Fruit fly (Drosophila melanogaster) whole organism, embryonic: ENCODE results near the gene CG9270.

ENCODE experiments used
- Ada2b ChIP-seq: fragments of 200-800 bp; sonication (Bioruptor generic); IDR thresholded peaks from 2 replicates; pipeline ENCODE4 v1.3.6; 2022; ENCODE audit warnings: missing biosample characterization, missing genetic modification characterization
- BEAF-32 ChIP-seq: fragments of 200-800 bp; sonication (Bioruptor generic); optimal IDR thresholded peaks from 3 replicates; lab custom pipeline; 2017; ENCODE audit warnings: missing biosample characterization, missing genetic modification characterization, mild to moderate bottlenecking, moderate library complexity, missing genetic modification reagents
- C15 ChIP-seq: fragments of 200-800 bp; sonication (Bioruptor generic); IDR thresholded peaks from 3 replicates; pipeline ENCODE4 v1.3.6; 2022; ENCODE audit warnings: missing biosample characterization, missing genetic modification characterization
- CG10267 ChIP-seq: fragments of 200-800 bp; sonication (Bioruptor generic); optimal IDR thresholded peaks from 2 replicates; lab custom pipeline; 2018; ENCODE audit warnings: missing biosample characterization, mild to moderate bottlenecking, missing genetic modification characterization, moderate library complexity
- CG11247 ChIP-seq: fragments of 200-800 bp; sonication (Bioruptor generic); IDR thresholded peaks from 2 replicates; pipeline ENCODE4 v1.3.6; 2022; ENCODE audit warnings: missing biosample characterization, missing genetic modification characterization
- CG11560 ChIP-seq: fragments of 200-800 bp; sonication (Bioruptor generic); IDR thresholded peaks from 3 replicates; pipeline ENCODE4 v1.3.6; 2022; ENCODE audit warnings: missing biosample characterization, missing genetic modification characterization
- CG12104 ChIP-seq: fragments of 200-800 bp; sonication (Bioruptor generic); optimal IDR thresholded peaks from 3 replicates; lab custom pipeline; 2016; ENCODE audit warnings: missing biosample characterization, missing genetic modification characterization
- CG12769 ChIP-seq: fragments of 200-800 bp; sonication (Bioruptor generic); optimal IDR thresholded peaks from 2 replicates; lab custom pipeline; 2019; ENCODE audit warnings: missing biosample characterization, mild to moderate bottlenecking, missing genetic modification characterization, moderate library complexity
- CG13287 ChIP-seq: fragments of 200-800 bp; sonication (Bioruptor generic); IDR thresholded peaks from 2 replicates; pipeline ENCODE4 v1.3.6; 2022; ENCODE audit warnings: missing biosample characterization, missing genetic modification characterization; ENCODE audit not compliant: partially characterized antibody
- CG14014 ChIP-seq: fragments of 200-800 bp; sonication (Bioruptor generic); IDR thresholded peaks from 2 replicates; pipeline ENCODE4 v1.3.6; 2022; ENCODE audit warnings: missing biosample characterization, missing genetic modification characterization
- CG15601 ChIP-seq: fragments of 200-800 bp; sonication (Bioruptor generic); optimal IDR thresholded peaks from 3 replicates; lab custom pipeline; 2019; ENCODE audit warnings: missing biosample characterization, mild to moderate bottlenecking, missing genetic modification characterization, moderate library complexity
- CG17359 ChIP-seq: fragments of 200-800 bp; sonication (Bioruptor generic); optimal IDR thresholded peaks from 3 replicates; lab custom pipeline; 2018; ENCODE audit warnings: missing biosample characterization, mild to moderate bottlenecking, missing genetic modification characterization, moderate library complexity
- CG18476 ChIP-seq: fragments of 200-800 bp; sonication (Bioruptor generic); optimal IDR thresholded peaks from 2 replicates; lab custom pipeline; 2016; ENCODE audit warnings: missing biosample characterization, mild to moderate bottlenecking, missing genetic modification characterization
- CG2199 ChIP-seq: fragments of 200-800 bp; sonication (Bioruptor generic); IDR thresholded peaks from 3 replicates; pipeline ENCODE4 v1.3.6; 2022; ENCODE audit warnings: missing biosample characterization, missing genetic modification characterization
- CG34422 ChIP-seq: fragments of 200-800 bp; sonication (Bioruptor generic); IDR thresholded peaks from 3 replicates; pipeline ENCODE4 v1.3.6; 2022; ENCODE audit warnings: missing biosample characterization, missing genetic modification characterization
- CG3847 ChIP-seq: fragments of 200-800 bp; sonication (Bioruptor generic); IDR thresholded peaks from 2 replicates; pipeline ENCODE4 v1.3.6; 2022; ENCODE audit warnings: missing biosample characterization, missing genetic modification characterization
- CG4424 ChIP-seq: fragments of 200-800 bp; sonication (Bioruptor generic); optimal IDR thresholded peaks from 3 replicates; lab custom pipeline; 2016; ENCODE audit warnings: missing biosample characterization, missing genetic modification characterization
- CG4854 ChIP-seq: fragments of 200-800 bp; sonication (Bioruptor generic); optimal IDR thresholded peaks from 2 replicates; lab custom pipeline; 2016; ENCODE audit warnings: missing biosample characterization, missing genetic modification characterization, inconsistent platforms
- CG7372 ChIP-seq: fragments of 200-800 bp; sonication (Bioruptor generic); IDR thresholded peaks from 2 replicates; pipeline ENCODE4 v1.3.6; 2022; ENCODE audit warnings: missing biosample characterization, missing genetic modification characterization
- CG7786 ChIP-seq: fragments of 200-800 bp; sonication (Bioruptor generic); optimal IDR thresholded peaks from 2 replicates; lab custom pipeline; 2016; ENCODE audit warnings: missing biosample characterization, missing genetic modification characterization
- CG7839 ChIP-seq: fragments of 200-800 bp; sonication (Bioruptor generic); optimal IDR thresholded peaks from 3 replicates; lab custom pipeline; 2018; ENCODE audit warnings: missing biosample characterization, mild to moderate bottlenecking, missing genetic modification characterization, moderate library complexity
- CG8281 ChIP-seq: fragments of 200-800 bp; sonication (Bioruptor generic); optimal IDR thresholded peaks from 2 replicates; lab custom pipeline; 2018; ENCODE audit warnings: missing biosample characterization, mild to moderate bottlenecking, missing genetic modification characterization, moderate library complexity
- CG9932 ChIP-seq: fragments of 200-800 bp; sonication (Bioruptor generic); IDR thresholded peaks from 2 replicates; pipeline ENCODE4 v1.3.6; 2022; ENCODE audit warnings: missing biosample characterization, missing genetic modification characterization
- Dll ChIP-seq: fragments of 200-800 bp; sonication (Bioruptor generic); IDR thresholded peaks from 4 replicates; pipeline ENCODE4 v1.3.6; 2022; ENCODE audit warnings: missing biosample characterization, missing genetic modification characterization; ENCODE audit not compliant: partially characterized antibody
- ERR ChIP-seq: fragments of 200-800 bp; sonication (Bioruptor generic); optimal IDR thresholded peaks from 2 replicates; lab custom pipeline; 2016; ENCODE audit warnings: missing biosample characterization, missing genetic modification characterization
- Gug ChIP-seq: fragments of 200-800 bp; sonication (Bioruptor generic); IDR thresholded peaks from 4 replicates; pipeline ENCODE4 v1.3.6; 2022; ENCODE audit warnings: missing biosample characterization, missing genetic modification characterization
- NK7.1 ChIP-seq: fragments of 200-800 bp; sonication (Bioruptor generic); optimal IDR thresholded peaks from 3 replicates; lab custom pipeline; 2016; ENCODE audit warnings: missing biosample characterization, missing genetic modification characterization
- Optix ChIP-seq: fragments of 200-800 bp; sonication (Bioruptor generic); IDR thresholded peaks from 3 replicates; pipeline ENCODE4 v1.3.6; 2022; ENCODE audit warnings: missing biosample characterization, missing genetic modification characterization
- Ptx1 ChIP-seq: fragments of 200-800 bp; sonication (Bioruptor generic); IDR thresholded peaks from 2 replicates; pipeline ENCODE4 v1.3.6; 2022; ENCODE audit warnings: missing biosample characterization, missing genetic modification characterization
- Sry-δ ChIP-seq: fragments of 200-800 bp; sonication (Bioruptor generic); optimal IDR thresholded peaks from 2 replicates; lab custom pipeline; 2016; ENCODE audit warnings: missing biosample characterization, missing genetic modification characterization
- ac ChIP-seq: fragments of 200-800 bp; sonication (Bioruptor generic); optimal IDR thresholded peaks from 3 replicates; lab custom pipeline; 2017; ENCODE audit warnings: missing biosample characterization, mild to moderate bottlenecking, missing genetic modification characterization
- chm ChIP-seq: fragments of 200-800 bp; sonication (Bioruptor generic); IDR thresholded peaks from 2 replicates; pipeline ENCODE4 v1.3.6; 2022; ENCODE audit warnings: missing biosample characterization, missing genetic modification characterization
- esg ChIP-seq: fragments of 200-800 bp; sonication (Bioruptor generic); conservative IDR thresholded peaks from 2 replicates; pipeline ENCODE4 v1.3.6; 2022; ENCODE audit warnings: missing biosample characterization, missing genetic modification characterization
- fd3F ChIP-seq: fragments of 200-800 bp; sonication (Bioruptor generic); optimal IDR thresholded peaks from 2 replicates; lab custom pipeline; 2018; ENCODE audit warnings: missing biosample characterization, mild to moderate bottlenecking, missing genetic modification characterization, moderate library complexity
- gem ChIP-seq: fragments of 200-800 bp; sonication (Bioruptor generic); optimal IDR thresholded peaks from 2 replicates; lab custom pipeline; 2019; ENCODE audit warnings: missing biosample characterization, mild to moderate bottlenecking, missing genetic modification characterization, moderate library complexity
- gro ChIP-seq: fragments of 200-800 bp; sonication (Bioruptor generic); optimal IDR thresholded peaks from 2 replicates; lab custom pipeline; 2016; ENCODE audit warnings: missing biosample characterization, missing genetic modification characterization
- inv ChIP-seq: fragments of 200-800 bp; sonication (Bioruptor generic); IDR thresholded peaks from 2 replicates; pipeline ENCODE4 v1.3.6; 2022; ENCODE audit warnings: missing biosample characterization, missing genetic modification characterization; ENCODE audit not compliant: partially characterized antibody
- nau ChIP-seq: fragments of 200-800 bp; sonication (Bioruptor generic); optimal IDR thresholded peaks from 3 replicates; lab custom pipeline; 2017; ENCODE audit warnings: missing biosample characterization, mild to moderate bottlenecking, missing genetic modification characterization, missing genetic modification reagents
- nmo ChIP-seq: fragments of 200-800 bp; sonication (Bioruptor generic); optimal IDR thresholded peaks from 2 replicates; lab custom pipeline; 2018; ENCODE audit warnings: missing biosample characterization, mild to moderate bottlenecking, missing genetic modification characterization, moderate library complexity
- prd ChIP-seq, 3 experiments: fragments of >200 bp in 2 of 3; fragments of 200-800 bp in 1 of 3; sonication (Bioruptor generic) in 1 of 3; optimal IDR thresholded peaks in 2 of 3; IDR thresholded peaks in 1 of 3; 2 replicates in 2 of 3; 3 replicates in 1 of 3; pipeline versions ENCODE4 v1.3.6 to Lab custom; 2017 to 2022; ENCODE audit warnings: missing biosample characterization in 1 of 3, missing genetic modification characterization in 1 of 3
- ranshi ChIP-seq: fragments of 200-800 bp; sonication (Bioruptor generic); IDR thresholded peaks from 2 replicates; pipeline ENCODE4 v1.3.6; 2022; ENCODE audit warnings: missing biosample characterization, missing genetic modification characterization
- row ChIP-seq: fragments of 200-800 bp; sonication (Bioruptor generic); IDR thresholded peaks from 3 replicates; pipeline ENCODE4 v1.3.6; 2022; ENCODE audit warnings: missing biosample characterization, missing genetic modification characterization
- sqz ChIP-seq: fragments of 200-800 bp; sonication (Bioruptor generic); optimal IDR thresholded peaks from 3 replicates; lab custom pipeline; 2018; ENCODE audit warnings: missing biosample characterization, mild to moderate bottlenecking, missing genetic modification characterization
- stwl ChIP-seq: fragments of 200-800 bp; sonication (Bioruptor generic); optimal IDR thresholded peaks from 3 replicates; lab custom pipeline; 2018; ENCODE audit warnings: missing biosample characterization, mild to moderate bottlenecking, missing genetic modification characterization, moderate library complexity
- tgo ChIP-seq: fragments of 200-800 bp; sonication (Bioruptor generic); IDR thresholded peaks from 3 replicates; pipeline ENCODE4 v1.3.6; 2022; ENCODE audit warnings: missing biosample characterization, missing genetic modification characterization
- twi ChIP-seq: fragments of 200-800 bp; optimal IDR thresholded peaks from 2 replicates; lab custom pipeline; 2019; ENCODE audit warnings: missing biosample characterization, mild to moderate bottlenecking, missing genetic modification characterization, moderate library complexity
- vvl ChIP-seq: fragments of 200-800 bp; sonication (Bioruptor generic); IDR thresholded peaks from 2 replicates; pipeline ENCODE4 v1.3.6; 2022; ENCODE audit warnings: missing biosample characterization, missing genetic modification characterization
- z ChIP-seq: fragments of 200-800 bp; sonication (Bioruptor generic); IDR thresholded peaks from 3 replicates; pipeline ENCODE4 v1.3.6; 2022; ENCODE audit warnings: missing biosample characterization, missing genetic modification characterization
- zen ChIP-seq: fragments of 200-800 bp; sonication (Bioruptor generic); optimal IDR thresholded peaks from 3 replicates; lab custom pipeline; 2018; ENCODE audit warnings: missing biosample characterization, mild to moderate bottlenecking, missing genetic modification characterization, moderate library complexity
- zfh1 ChIP-seq: fragments of 200-800 bp; sonication (Bioruptor generic); IDR thresholded peaks from 3 replicates; pipeline ENCODE4 v1.3.6; 2022; ENCODE audit warnings: missing biosample characterization, missing genetic modification characterization

Gene CG9270

DNA sequence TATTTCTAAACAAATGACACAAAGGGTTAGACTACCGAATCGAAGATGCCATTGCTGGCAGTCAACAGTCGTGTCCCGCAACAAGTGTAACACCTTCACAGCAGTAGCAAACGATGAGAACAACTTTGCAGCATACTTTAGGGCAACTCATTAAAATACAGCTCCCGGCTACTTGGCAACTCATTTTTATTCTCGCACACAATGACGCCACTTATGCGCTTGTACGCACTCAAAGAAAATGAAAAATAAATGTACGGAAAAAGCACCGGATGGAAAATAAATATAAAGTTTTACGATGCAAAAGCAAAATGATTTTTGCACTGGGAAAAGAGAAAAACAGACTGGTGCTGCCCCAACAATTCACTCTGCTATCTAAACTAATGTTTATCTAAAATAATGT, 42.7 kb downstream of the CG9270 start:
- TF ChIP-seq CG13287 (GFP tag; lab: Robert Waterston, UW) (peak; percentile 16; the same call in 1 of the 2 replicates), CG12769 (tag; lab: Kevin White, UChicago) (peak; percentile 23), CG15601 (tag; lab: Kevin White, UChicago) (no peak), CG9932 (peak; percentile 36; the same call in 1 of the 2 replicates), CG17359 (peak; percentile 32), Gug (GFP tag; lab: Robert Waterston, UW) (peak; percentile 41; the same call in 2 of the 4 replicates), prd (optimal IDR thresholded peaks at IDR 0.05; lab: Kevin White, UChicago) (no peak), prd (GFP tag; IDR thresholded peaks at IDR 0.05; lab: Robert Waterston, UW) (peak; percentile 34; the same call in 2 of the 3 replicates), tgo (GFP tag; lab: Robert Waterston, UW) (peak; percentile 24; the same call in 2 of the 3 replicates), gro (GFP tag; lab: Kevin White, UChicago) (no peak), zfh1 (peak; percentile 38; the same call in 1 of the 3 replicates), CG34422 (GFP tag; lab: Robert Waterston, UW) (0 out of 3 replicates have a peak, but pooled peaks have one; percentile 10), CG7839 (tag; lab: Kevin White, UChicago) (peak; percentile 10), Dll (no peak), CG4854 (GFP tag; lab: Kevin White, UChicago) (no peak), ERR (GFP tag; lab: Kevin White, UChicago) (no peak), nmo (GFP tag; lab: Kevin White, UChicago) (no peak), vvl (GFP tag; lab: Robert Waterston, UW) (peak; percentile 50), CG3847 (GFP tag; lab: Robert Waterston, UW) (no peak), BEAF-32 (GFP tag; lab: Kevin White, UChicago) (no peak), ranshi (0 out of 2 replicates have a peak, but pooled peaks have one; percentile 25), CG11247 (peak; percentile 36; the same call in 1 of the 2 replicates), NK7.1 (GFP tag; lab: Kevin White, UChicago) (no peak), CG7786 (GFP tag; lab: Kevin White, UChicago) (no peak), C15 (GFP tag; lab: Robert Waterston, UW) (no peak), CG2199 (GFP tag; lab: Robert Waterston, UW) (peak; percentile 92), CG4424 (GFP tag; lab: Kevin White, UChicago) (no peak), twi (tag; lab: Kevin White, UChicago) (no peak), CG11560 (no peak), chm (GFP tag; lab: Robert Waterston, UW) (0 out of 2 replicates have a peak, but pooled peaks have one; percentile 42), row (peak; percentile 54), Optix (no peak), gem (tag; lab: Kevin White, UChicago) (peak; percentile 3), CG10267 (tag; lab: Kevin White, UChicago) (no peak), Ptx1 (no peak), sqz (GFP tag; lab: Kevin White, UChicago) (no peak), CG14014 (peak; percentile 16; the same call in 1 of the 2 replicates), inv (no peak), CG18476 (GFP tag; lab: Kevin White, UChicago) (no peak), CG12104 (no peak), CG8281 (tag; lab: Kevin White, UChicago) (no peak), ac (GFP tag; lab: Kevin White, UChicago) (no peak), fd3F (GFP tag; lab: Kevin White, UChicago) (no peak), CG7372 (GFP tag; lab: Robert Waterston, UW) (no peak), z (GFP tag; lab: Robert Waterston, UW) (0 out of 3 replicates have a peak, but pooled peaks have one; percentile 21), stwl (tag; lab: Kevin White, UChicago) (peak; percentile 78), nau (GFP tag; lab: Kevin White, UChicago) (no peak), Sry-δ (GFP tag; lab: Kevin White, UChicago) (no peak), Ada2b (no peak), esg (0 out of 2 replicates have a peak, but pooled peaks have one; percentile 14), zen (tag; lab: Kevin White, UChicago) (no peak)
